Fruit fly (Drosophila melanogaster): ENCODE measurements around the gene Pburs.

Pburs gene

DNA sequence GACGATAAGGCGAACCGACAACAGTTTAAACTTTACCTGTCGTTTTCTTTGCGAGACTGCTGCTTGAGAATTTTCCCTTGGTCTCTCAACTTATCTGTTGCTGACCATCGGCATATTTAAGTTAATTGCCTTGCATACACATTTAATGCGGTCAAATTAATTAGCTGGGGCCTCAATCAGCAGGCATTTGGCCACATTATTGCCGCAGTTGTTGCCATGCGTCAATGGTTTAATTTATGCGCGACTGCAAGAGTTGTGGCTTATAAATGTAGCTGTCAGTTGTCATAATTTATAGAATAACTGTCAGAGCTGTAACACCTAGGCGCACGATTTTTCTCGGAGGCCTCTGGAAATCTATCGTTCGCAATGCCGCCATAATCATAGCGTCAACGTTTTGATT lies 43.1 kb downstream of the Pburs start (continued):
- TF ChIP-seq sd (tag; optimal IDR thresholded peaks at IDR 0.05) (peak; percentile 9), CG34224 (GFP tag; IDR thresholded peaks at IDR 0.05; ENCODE audit: partially characterized antibody) (no peak), ERR (GFP tag; optimal IDR thresholded peaks at IDR 0.05) (no peak), ken (GFP tag; IDR thresholded peaks at IDR 0.05) (no peak), Hmr (GFP tag; optimal IDR thresholded peaks at IDR 0.05) (no peak), crc (GFP tag; optimal IDR thresholded peaks at IDR 0.05) (no peak), otp (GFP tag; IDR thresholded peaks at IDR 0.05) (0 out of 3 replicates have a peak, but pooled peaks have one; percentile 6), CG6272 (GFP tag; IDR thresholded peaks at IDR 0.05) (no peak), abd-A (tag; optimal IDR thresholded peaks at IDR 0.05) (peak; percentile 63), unpg (GFP tag; optimal IDR thresholded peaks at IDR 0.05) (no peak), CG17912 (GFP tag; optimal IDR thresholded peaks at IDR 0.05) (no peak), vvl (GFP tag; IDR thresholded peaks at IDR 0.05) (peak; percentile 55), toy (GFP tag; IDR thresholded peaks at IDR 0.05) (no peak), NFAT (GFP tag; IDR thresholded peaks at IDR 0.05) (no peak), nau (GFP tag; optimal IDR thresholded peaks at IDR 0.05) (peak; percentile 27), CG7745 (tag; optimal IDR thresholded peaks at IDR 0.05) (no peak), CG12659 (GFP tag; optimal IDR thresholded peaks at IDR 0.05) (no peak), CkIIα-i1 (GFP tag; IDR thresholded peaks at IDR 0.05) (no peak), CG31224 (GFP tag; IDR thresholded peaks at IDR 0.05) (no peak), CG9437 (GFP tag; optimal IDR thresholded peaks at IDR 0.05) (no peak), ems (GFP tag; optimal IDR thresholded peaks at IDR 0.05) (no peak), chinmo (GFP tag; IDR thresholded peaks at IDR 0.05; ENCODE audit: partially characterized antibody) (peak; percentile 79; the same call in 2 of the 4 replicates), chm (GFP tag; IDR thresholded peaks at IDR 0.05) (no peak), CG13424 (tag; optimal IDR thresholded peaks at IDR 0.05) (no peak)

DNA sequence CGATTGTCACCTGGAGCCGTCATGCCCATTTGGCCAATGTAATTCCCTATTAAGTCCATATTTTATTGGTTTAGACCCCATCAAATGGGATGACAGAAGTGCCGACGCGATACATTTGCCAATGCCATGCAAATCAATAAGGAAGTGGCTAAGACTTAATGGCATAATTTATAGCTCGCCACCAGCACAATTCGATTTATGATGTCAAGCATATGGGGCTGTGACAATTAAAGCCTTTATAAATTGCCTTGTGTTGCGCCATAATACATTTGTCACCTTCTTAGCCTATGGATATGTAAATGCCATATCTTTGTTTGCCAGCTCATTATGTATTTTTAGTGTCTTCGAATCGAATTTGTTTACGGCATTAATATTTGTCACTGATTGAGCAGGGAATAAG lies 43.9 kb downstream of the Pburs start:
- TF ChIP-seq pnt (GFP tag; optimal IDR thresholded peaks at IDR 0.05): no peak
- no peak for TF ChIP-seq cato (GFP tag; optimal IDR thresholded peaks at IDR 0.05; ENCODE audit: borderline replicate concordance)
- TF ChIP-seq CG3281 (GFP tag; optimal IDR thresholded peaks at IDR 0.05): no peak
- no peak for TF ChIP-seq kay (GFP tag; optimal IDR thresholded peaks at IDR 0.05)
- TF ChIP-seq stc (GFP tag; IDR thresholded peaks at IDR 0.05): no peak
- no peak for TF ChIP-seq CG16815 (GFP tag; optimal IDR thresholded peaks at IDR 0.05)
- no peak for TF ChIP-seq usp (GFP tag; optimal IDR thresholded peaks at IDR 0.05)
- no peak for TF ChIP-seq Gug (GFP tag; IDR thresholded peaks at IDR 0.05)
- no peak for TF ChIP-seq H15 (GFP tag; IDR thresholded peaks at IDR 0.05)
- TF ChIP-seq CG12942 (GFP tag; optimal IDR thresholded peaks at IDR 0.05): no peak
- no peak for TF ChIP-seq hth (optimal IDR thresholded peaks at IDR 0.05)
- no peak for TF ChIP-seq yki (optimal IDR thresholded peaks at IDR 0.05)
- TF ChIP-seq CG6683 (GFP tag; optimal IDR thresholded peaks at IDR 0.05): no peak
- TF ChIP-seq lov (optimal IDR thresholded peaks at IDR 0.05): no peak
- no peak for TF ChIP-seq lov (GFP tag; IDR thresholded peaks at IDR 0.05)
- no peak for TF ChIP-seq CG10366 (GFP tag; IDR thresholded peaks at IDR 0.05)
- no peak for TF ChIP-seq CG4424 (GFP tag; optimal IDR thresholded peaks at IDR 0.05)
- peak; percentile 27 for TF ChIP-seq mirr (GFP tag; optimal IDR thresholded peaks at IDR 0.05)
- TF ChIP-seq CG4328 (GFP tag; optimal IDR thresholded peaks at IDR 0.05): peak; percentile 12
- no peak for TF ChIP-seq dmrt99B (tag; optimal IDR thresholded peaks at IDR 0.05)
- no peak for TF ChIP-seq dan (GFP tag; IDR thresholded peaks at IDR 0.05)
- no peak for TF ChIP-seq CG12299 (tag; optimal IDR thresholded peaks at IDR 0.05)
- peak in 1 of 2 experiments; percentile 83 for TF ChIP-seq Eip74EF (GFP tag; optimal IDR thresholded peaks at IDR 0.05)
- TF ChIP-seq CG1602 (GFP tag; optimal IDR thresholded peaks at IDR 0.05): no peak
- TF ChIP-seq CG13775 (GFP tag; optimal IDR thresholded peaks at IDR 0.05): no peak
- peak; percentile 14; the same call in 1 of the 2 replicates for TF ChIP-seq Awh (GFP tag; IDR thresholded peaks at IDR 0.05)
- no peak for TF ChIP-seq CG1233 (GFP tag; optimal IDR thresholded peaks at IDR 0.05)
- peak; percentile 58 for TF ChIP-seq CG12769 (tag; optimal IDR thresholded peaks at IDR 0.05)
- no peak for TF ChIP-seq CG8281 (tag; optimal IDR thresholded peaks at IDR 0.05)
- TF ChIP-seq sd (tag; optimal IDR thresholded peaks at IDR 0.05): peak; percentile 51
